Fruit fly (Drosophila melanogaster) whole organism, wandering third instar larva: Measurements from ENCODE around the gene CG10747.

ENCODE experiments used
- Abd-B ChIP-seq: fragments of >200 bp; optimal IDR thresholded peaks from 2 replicates; lab custom pipeline; 2017; ENCODE audit warnings: missing biosample characterization, missing genetic modification characterization
- CG32264 ChIP-seq: fragments of 200-800 bp; sonication (Bioruptor generic); optimal IDR thresholded peaks from 2 replicates; lab custom pipeline; 2016; ENCODE audit warnings: missing biosample characterization, missing genetic modification characterization
- CG9705 ChIP-seq: fragments of 200-800 bp; sonication (Bioruptor generic); optimal IDR thresholded peaks from 2 replicates; lab custom pipeline; 2018; ENCODE audit warnings: missing biosample characterization, mild to moderate bottlenecking, missing genetic modification characterization
- CrebA ChIP-seq: fragments of 200-800 bp; sonication (Bioruptor generic); optimal IDR thresholded peaks from 2 replicates; lab custom pipeline; 2016; ENCODE audit warnings: missing biosample characterization, mild to moderate bottlenecking, missing genetic modification characterization, borderline replicate concordance
- Dfd ChIP-seq: fragments of >200 bp; optimal IDR thresholded peaks from 2 replicates; lab custom pipeline; 2017; ENCODE audit warnings: missing biosample characterization, missing genetic modification characterization
- Dif ChIP-seq: fragments of 200-275, 200-300 bp; sonication (Bioruptor generic); optimal IDR thresholded peaks from 2 replicates; lab custom pipeline; 2018; ENCODE audit warnings: missing biosample characterization, missing genetic modification characterization; ENCODE audit not compliant: partially characterized antibody
- GATAd ChIP-seq: sonication (Bioruptor generic); optimal IDR thresholded peaks from 2 replicates; lab custom pipeline; 2016; ENCODE audit warnings: missing biosample characterization, missing genetic modification characterization
- HLH106 ChIP-seq: fragments of 200-800 bp; optimal IDR thresholded peaks from 3 replicates; lab custom pipeline; 2019; ENCODE audit warnings: missing biosample characterization, mild to moderate bottlenecking, missing genetic modification characterization, moderate library complexity
- Hnf4 ChIP-seq: fragments of 200-800 bp; sonication (Bioruptor generic); optimal IDR thresholded peaks from 2 replicates; lab custom pipeline; 2016; ENCODE audit warnings: missing biosample characterization, mild to moderate bottlenecking, missing genetic modification characterization
- Hr78 ChIP-seq: fragments of >200 bp; optimal IDR thresholded peaks from 2 replicates; lab custom pipeline; 2017; ENCODE audit warnings: missing biosample characterization, missing genetic modification characterization
- Hr83 ChIP-seq: fragments of 200-300 bp; sonication (Bioruptor generic); optimal IDR thresholded peaks from 2 replicates; lab custom pipeline; 2016; ENCODE audit warnings: missing biosample characterization, mild to moderate bottlenecking, missing genetic modification characterization, moderate library complexity; ENCODE audit not compliant: poor library complexity, severe bottlenecking
- Jra ChIP-seq: sonication (Bioruptor generic); optimal IDR thresholded peaks from 2 replicates; lab custom pipeline; 2016; ENCODE audit warnings: missing biosample characterization, missing genetic modification characterization
- Mio ChIP-seq: sonication (Bioruptor generic); optimal IDR thresholded peaks from 2 replicates; lab custom pipeline; 2016; ENCODE audit warnings: missing biosample characterization, missing genetic modification characterization
- Myc ChIP-seq: fragments of >200 bp; optimal IDR thresholded peaks from 2 replicates; lab custom pipeline; 2017
- N ChIP-seq: fragments of >200 bp; optimal IDR thresholded peaks from 2 replicates; lab custom pipeline; 2018; ENCODE audit warnings: missing biosample characterization, missing external identifiers, missing genetic modification characterization
- OdsH ChIP-seq: fragments of 200-800 bp; sonication (Bioruptor generic); optimal IDR thresholded peaks from 2 replicates; lab custom pipeline; 2016; ENCODE audit warnings: missing biosample characterization, mild to moderate bottlenecking, missing genetic modification characterization
- Rel ChIP-seq, 2 experiments: fragments of 200-800 bp; sonication (Bioruptor generic) in 1 of 2; optimal IDR thresholded peaks; 2 replicates in 1 of 2; 3 replicates in 1 of 2; lab custom pipeline; 2016 to 2019; ENCODE audit warnings: mild to moderate bottlenecking in 2 of 2, missing biosample characterization in 2 of 2, missing genetic modification characterization in 2 of 2, moderate library complexity in 1 of 2
- Sp1 ChIP-seq: fragments of 200-800 bp; sonication (Bioruptor generic); optimal IDR thresholded peaks from 3 replicates; lab custom pipeline; 2019; ENCODE audit warnings: missing biosample characterization, mild to moderate bottlenecking, missing genetic modification characterization, moderate library complexity
- Vsx2 ChIP-seq: fragments of 200-300, 225-300 bp; sonication (Bioruptor generic); optimal IDR thresholded peaks from 2 replicates; lab custom pipeline; 2018; ENCODE audit warnings: missing biosample characterization, missing genetic modification characterization; ENCODE audit not compliant: partially characterized antibody
- br ChIP-seq: fragments of 200-800 bp; sonication (Bioruptor generic); optimal IDR thresholded peaks from 2 replicates; lab custom pipeline; 2016; ENCODE audit warnings: missing biosample characterization, missing genetic modification characterization
- brk ChIP-seq: fragments of 200-800 bp; sonication (Bioruptor generic); optimal IDR thresholded peaks from 2 replicates; lab custom pipeline; 2016; ENCODE audit warnings: missing biosample characterization, mild to moderate bottlenecking, missing genetic modification characterization
- dl ChIP-seq, 2 experiments: fragments of 175-275, 200-275 bp in 1 of 2; fragments of 200-275 bp in 1 of 2; sonication (Bioruptor generic); optimal IDR thresholded peaks; lab custom pipeline; 2018; ENCODE audit warnings: mild to moderate bottlenecking in 2 of 2, missing biosample characterization in 2 of 2, missing genetic modification characterization in 2 of 2, moderate library complexity in 2 of 2; ENCODE audit not compliant: partially characterized antibody in 2 of 2, insufficient read depth in 1 of 2
- dmrt93B ChIP-seq: fragments of 200-800 bp; sonication (Bioruptor generic); optimal IDR thresholded peaks from 2 replicates; lab custom pipeline; 2018; ENCODE audit warnings: missing biosample characterization, mild to moderate bottlenecking, missing genetic modification characterization
- dsf ChIP-seq: sonication (Bioruptor generic); optimal IDR thresholded peaks from 2 replicates; lab custom pipeline; 2016; ENCODE audit warnings: missing biosample characterization, missing genetic modification characterization, borderline replicate concordance
- ey ChIP-seq: fragments of 200-800 bp; sonication (Bioruptor generic); optimal IDR thresholded peaks from 2 replicates; lab custom pipeline; 2016; ENCODE audit warnings: missing biosample characterization, missing genetic modification characterization
- foxo ChIP-seq, 2 experiments: fragments of 200-800 bp; sonication (Bioruptor generic); optimal IDR thresholded peaks; 2 replicates in 1 of 2; 3 replicates in 1 of 2; lab custom pipeline; 2016 to 2017; ENCODE audit warnings: missing biosample characterization in 2 of 2, missing genetic modification characterization in 2 of 2
- fru ChIP-seq: fragments of 200-800 bp; sonication (Bioruptor generic); optimal IDR thresholded peaks from 3 replicates; lab custom pipeline; 2016; ENCODE audit warnings: missing biosample characterization, mild to moderate bottlenecking, missing genetic modification characterization
- h ChIP-seq: fragments of 200-800 bp; sonication (Bioruptor generic); optimal IDR thresholded peaks from 3 replicates; lab custom pipeline; 2016; ENCODE audit warnings: missing biosample characterization, mild to moderate bottlenecking, missing genetic modification characterization
- jim ChIP-seq: fragments of 175-275, 200-325 bp; sonication (Bioruptor generic); optimal IDR thresholded peaks from 2 replicates; lab custom pipeline; 2016; ENCODE audit warnings: missing biosample characterization, mild to moderate bottlenecking, missing genetic modification characterization
- lola ChIP-seq: fragments of >200 bp; optimal IDR thresholded peaks from 2 replicates; lab custom pipeline; 2017; ENCODE audit warnings: missing biosample characterization, missing genetic modification characterization
- pan ChIP-seq: fragments of >200 bp; optimal IDR thresholded peaks from 2 replicates; lab custom pipeline; 2017
- psq ChIP-seq: fragments of 200-800 bp; sonication (Bioruptor generic); optimal IDR thresholded peaks from 3 replicates; lab custom pipeline; 2017; ENCODE audit warnings: missing biosample characterization, mild to moderate bottlenecking, missing genetic modification characterization, moderate library complexity
- rgr ChIP-seq: fragments of 200-800 bp; sonication (Bioruptor generic); optimal IDR thresholded peaks from 3 replicates; lab custom pipeline; 2016; ENCODE audit warnings: missing biosample characterization, mild to moderate bottlenecking, missing genetic modification characterization
- sage ChIP-seq: fragments of 200-800 bp; sonication (Bioruptor generic); optimal IDR thresholded peaks from 2 replicates; lab custom pipeline; 2016; ENCODE audit warnings: missing biosample characterization, mild to moderate bottlenecking, missing genetic modification characterization
- sv ChIP-seq: fragments of 200-800 bp; sonication (Bioruptor generic); optimal IDR thresholded peaks from 3 replicates; lab custom pipeline; 2016; ENCODE audit warnings: missing biosample characterization, missing genetic modification characterization
- tai ChIP-seq: sonication (Bioruptor generic); optimal IDR thresholded peaks from 2 replicates; lab custom pipeline; 2016; ENCODE audit warnings: missing biosample characterization, missing genetic modification characterization
- usp ChIP-seq: fragments of >200 bp; optimal IDR thresholded peaks from 2 replicates; lab custom pipeline; 2017; ENCODE audit warnings: missing biosample characterization, missing genetic modification characterization
- woc ChIP-seq: sonication (Bioruptor generic); optimal IDR thresholded peaks from 2 replicates; lab custom pipeline; 2016; ENCODE audit warnings: missing biosample characterization, mild to moderate bottlenecking, missing genetic modification characterization

CG10747 gene

DNA sequence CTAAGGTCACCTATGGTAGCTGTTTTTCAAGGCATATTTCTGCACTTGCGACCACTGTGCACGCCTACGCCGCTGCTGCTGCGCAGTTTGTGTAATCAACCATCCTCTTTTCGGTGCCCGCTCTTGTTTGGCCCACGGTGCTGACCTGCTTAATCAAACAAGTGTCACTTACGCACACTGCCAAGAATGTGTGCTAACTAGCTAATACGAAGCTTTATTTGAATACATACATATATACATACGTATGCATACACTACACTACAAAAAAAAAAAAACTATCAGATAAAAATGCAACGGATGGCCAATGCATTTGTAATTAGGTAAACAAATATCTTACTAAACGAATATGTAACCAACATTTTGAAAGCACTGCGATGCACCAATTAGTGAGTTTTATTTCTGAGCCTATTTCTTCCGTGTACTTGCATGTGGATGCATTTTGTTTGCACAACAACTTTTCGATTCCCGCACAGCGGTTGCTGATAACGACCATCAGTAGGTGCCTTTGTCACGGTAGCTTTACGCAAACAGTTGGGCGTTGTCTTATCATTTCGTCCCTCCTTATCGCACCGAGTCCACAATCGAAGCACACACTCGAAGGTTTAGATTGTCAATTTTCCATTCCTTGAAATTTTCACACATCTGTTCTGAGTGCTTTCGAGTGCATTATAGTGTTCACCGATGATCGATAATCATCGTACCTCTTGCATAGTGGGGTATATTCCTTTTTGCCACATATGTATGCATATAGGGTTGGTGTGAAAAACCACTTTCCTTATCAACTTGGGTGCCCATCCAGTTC, 4.7 kb downstream of the CG10747 start:
- TF ChIP-seq Hr78 (GFP tag; lab: Kevin White, UChicago) (no peak), Rel (GFP tag; optimal IDR thresholded peaks at IDR 0.05; lab: Kevin White, UChicago) (peak; percentile 50), Rel (tag; optimal IDR thresholded peaks at IDR 0.05; lab: Kevin White, UChicago) (peak; percentile 48), fru (GFP tag; lab: Kevin White, UChicago) (peak; percentile 96), Mio (GFP tag; lab: Kevin White, UChicago) (peak; percentile 69), br (GFP tag; lab: Kevin White, UChicago) (peak; percentile 94), psq (GFP tag; lab: Kevin White, UChicago) (peak; percentile 88), sv (GFP tag; lab: Kevin White, UChicago) (peak; percentile 87), brk (peak; percentile 94), woc (GFP tag; lab: Kevin White, UChicago) (peak; percentile 63), Sp1 (GFP tag; lab: Kevin White, UChicago) (peak; percentile 92), Abd-B (GFP tag; lab: Kevin White, UChicago) (no peak), Vsx2 (no peak), tai (GFP tag; lab: Kevin White, UChicago) (no peak), rgr (GFP tag; lab: Kevin White, UChicago) (peak; percentile 93), jim (no peak), CG9705 (no peak), Myc (lab: Kevin White, UChicago) (no peak), CrebA (GFP tag; lab: Kevin White, UChicago) (no peak), HLH106 (tag; lab: Kevin White, UChicago) (peak; percentile 80), h (peak; percentile 94), Dif (peak; percentile 49), sage (GFP tag; lab: Kevin White, UChicago) (peak; percentile 33), Hnf4 (GFP tag; lab: Kevin White, UChicago) (peak; percentile 92), CG32264 (GFP tag; lab: Kevin White, UChicago) (peak; percentile 78), foxo (GFP tag; optimal IDR thresholded peaks at IDR 0.05; lab: Kevin White, UChicago) (peak; percentile 68 to 95), Jra (GFP tag; lab: Kevin White, UChicago) (peak; percentile 80), dsf (GFP tag; lab: Kevin White, UChicago) (peak; percentile 51), dmrt93B (peak; percentile 81), pan (lab: Kevin White, UChicago) (no peak), usp (GFP tag; lab: Kevin White, UChicago) (no peak), lola (GFP tag; lab: Kevin White, UChicago) (no peak), Hr83 (peak; percentile 48), Dfd (peak; percentile 32), OdsH (peak; percentile 93), dl (GFP tag; optimal IDR thresholded peaks at IDR 0.05; lab: Kevin White, UChicago; ENCODE audit: insufficient read depth in 1 of 2, partially characterized antibody in 2 of 2) (no peak), ey (GFP tag; lab: Kevin White, UChicago) (peak; percentile 96), GATAd (GFP tag; lab: Kevin White, UChicago) (no peak), N (GFP tag; lab: Kevin White, UChicago) (no peak)

dm6 chr2L:20084785-20085555, 6.2 kb downstream of the CG10747 start, which contains the start of gene fok:
fok (minus strand) TSS chr2L:20085070.
- TF ChIP-seq Rel (GFP tag; optimal IDR thresholded peaks at IDR 0.05; lab: Kevin White, UChicago): peak; percentile 96
- TF ChIP-seq Rel (tag; optimal IDR thresholded peaks at IDR 0.05; lab: Kevin White, UChicago): peak; percentile 99
- TF ChIP-seq psq (GFP tag; lab: Kevin White, UChicago): peak; percentile 96
- TF ChIP-seq dl (GFP tag; optimal IDR thresholded peaks at IDR 0.05; lab: Kevin White, UChicago; ENCODE audit: insufficient read depth in 1 of 2, partially characterized antibody in 2 of 2): peak; percentile 19 to 48
- TF ChIP-seq foxo (GFP tag; optimal IDR thresholded peaks at IDR 0.05; lab: Kevin White, UChicago): peak; percentile 94 to 99
- TF ChIP-seq Jra (GFP tag; lab: Kevin White, UChicago): peak; percentile 86
- TF ChIP-seq tai (GFP tag; lab: Kevin White, UChicago): peak; percentile 90
- TF ChIP-seq CG9705: peak; percentile 98
- peak; percentile 99 for TF ChIP-seq woc (GFP tag; lab: Kevin White, UChicago)
- TF ChIP-seq N (GFP tag; lab: Kevin White, UChicago): no peak
- no peak for TF ChIP-seq Myc (lab: Kevin White, UChicago)
- no peak for TF ChIP-seq Abd-B (GFP tag; lab: Kevin White, UChicago)
- TF ChIP-seq ey (GFP tag; lab: Kevin White, UChicago): peak; percentile 99
- peak; percentile 97 for TF ChIP-seq dmrt93B
- TF ChIP-seq CG32264 (GFP tag; lab: Kevin White, UChicago): peak; percentile 92
- TF ChIP-seq OdsH: peak; percentile 99
- TF ChIP-seq Hnf4 (GFP tag; lab: Kevin White, UChicago): peak; percentile 97
- TF ChIP-seq fru (GFP tag; lab: Kevin White, UChicago): peak; percentile 99
- no peak for TF ChIP-seq Vsx2
- TF ChIP-seq usp (GFP tag; lab: Kevin White, UChicago): no peak
- TF ChIP-seq sv (GFP tag; lab: Kevin White, UChicago): peak; percentile 84
- peak; percentile 27 for TF ChIP-seq Dif
- no peak for TF ChIP-seq Hr78 (GFP tag; lab: Kevin White, UChicago)
- peak; percentile 78 for TF ChIP-seq dsf (GFP tag; lab: Kevin White, UChicago)
- TF ChIP-seq h: peak; percentile 99
- TF ChIP-seq Mio (GFP tag; lab: Kevin White, UChicago): peak; percentile 87
- peak; percentile 97 for TF ChIP-seq sage (GFP tag; lab: Kevin White, UChicago)
- peak; percentile 89 for TF ChIP-seq brk
- peak; percentile 56 for TF ChIP-seq GATAd (GFP tag; lab: Kevin White, UChicago)
- peak; percentile 98 for TF ChIP-seq rgr (GFP tag; lab: Kevin White, UChicago)
- TF ChIP-seq br (GFP tag; lab: Kevin White, UChicago): peak; percentile 99
- peak; percentile 98 for TF ChIP-seq HLH106 (tag; lab: Kevin White, UChicago)
- TF ChIP-seq pan (lab: Kevin White, UChicago): no peak
- peak; percentile 76 for TF ChIP-seq Hr83
- peak; percentile 67 for TF ChIP-seq Dfd
- TF ChIP-seq Sp1 (GFP tag; lab: Kevin White, UChicago): peak; percentile 98
